Worm (Caenorhabditis elegans): Measurements from ENCODE around the gene pygl-1.

DNA sequence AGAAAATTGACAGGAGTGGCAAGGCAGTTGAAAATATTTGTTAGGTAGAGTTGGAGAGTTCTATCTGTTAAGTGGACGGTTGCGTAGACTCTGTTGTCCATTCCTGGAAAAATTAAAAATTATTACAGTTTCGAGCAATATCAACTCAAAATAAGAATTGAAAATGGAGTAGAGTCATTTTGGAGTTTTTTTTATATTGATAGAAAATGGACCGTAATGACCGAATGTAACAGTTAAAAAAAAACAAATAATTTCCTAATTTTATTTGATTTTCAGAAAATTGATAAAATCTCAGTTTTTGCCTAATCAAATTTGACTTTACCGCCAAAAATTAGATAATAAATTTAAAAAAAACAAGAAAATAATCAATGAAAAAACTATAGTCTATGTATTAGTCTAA lies 48.1 kb downstream of the pygl-1 start, which contains the start of gene F59B1.4:
- TF ChIP-seq aly-2 (tag; optimal IDR thresholded peaks at IDR 0.05): no peak
- no peak for TF ChIP-seq elt-3 (tag; optimal IDR thresholded peaks at IDR 0.05)
- no peak for TF ChIP-seq ztf-11 (tag; optimal IDR thresholded peaks at IDR 0.05)
- no peak for TF ChIP-seq unc-62 (GFP tag; optimal IDR thresholded peaks at IDR 0.05)
- TF ChIP-seq eor-1 (tag; optimal IDR thresholded peaks at IDR 0.05): no peak
